Worm (Caenorhabditis elegans) whole organism, mixed stage, embryonic: ENCODE measurements around the gene mmaa-1.

ENCODE experiments used
- hlh-1 ChIP-seq: fragments of 150-350 bp; optimal IDR thresholded peaks from 2 replicates; lab custom pipeline; 2014; ENCODE audit warnings: missing biosample characterization, missing genetic modification reagents, missing genetic modification characterization
- snpc-4 ChIP-seq: fragments of 150-350 bp; optimal IDR thresholded peaks from 2 replicates; lab custom pipeline; 2014; ENCODE audit warnings: missing biosample characterization, missing genetic modification characterization
- ztf-11 ChIP-seq: fragments of 150-350 bp; optimal IDR thresholded peaks from 2 replicates; lab custom pipeline; 2014; ENCODE audit warnings: missing biosample characterization, missing genetic modification characterization

DNA sequence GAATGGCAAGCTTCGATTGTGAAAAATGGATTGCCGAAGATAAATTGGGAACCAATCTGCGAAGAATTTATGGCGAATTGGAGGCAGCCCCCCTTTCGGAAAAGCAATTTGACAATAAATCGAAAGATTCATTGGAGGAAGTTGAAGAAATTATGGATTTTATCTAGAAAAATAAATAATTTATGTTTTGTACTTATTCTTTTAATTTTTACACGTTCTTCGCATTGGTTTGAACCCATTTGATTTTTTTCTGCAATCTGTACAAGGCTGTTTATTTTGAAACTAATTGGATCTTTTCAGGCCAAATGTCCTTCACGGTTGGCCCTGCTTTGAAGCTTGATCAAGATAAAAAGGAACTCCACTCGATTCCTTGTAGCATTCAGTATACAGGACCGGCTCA is 48.0 kb downstream of the mmaa-1 start, which contains the start of gene ZK1127.13:
- TF ChIP-seq ztf-11 (tag; lab: Kevin White, UChicago) (no peak), hlh-1 (no peak), snpc-4 (no peak)
